Worm (Caenorhabditis elegans) whole organism, young adult: ENCODE results near the gene C18A3.10.

Experiments
- C06A6.2 ChIP-seq: fragments of 200-800 bp; sonication (Bioruptor generic); conservative IDR thresholded peaks from 2 replicates; pipeline ENCODE4 v1.3.6; 2022; ENCODE audit warnings: missing genetic modification characterization, missing compliant biosample characterization
- D2030.7 ChIP-seq: fragments of 200-800 bp; sonication (Bioruptor generic); IDR thresholded peaks from 2 replicates; pipeline ENCODE4 v1.3.6; 2022; ENCODE audit warnings: missing genetic modification reagents, missing genetic modification characterization, missing compliant biosample characterization
- F49E8.2 ChIP-seq: sonication (generic microtip); optimal IDR thresholded peaks from 3 replicates; lab custom pipeline; 2017; ENCODE audit warnings: missing genetic modification characterization, mild to moderate bottlenecking, missing compliant biosample characterization, antibody characterized with exemption, moderate library complexity; ENCODE audit not compliant: insufficient read depth
- F55B11.4 ChIP-seq: sonication (generic microtip); optimal IDR thresholded peaks from 2 replicates; lab custom pipeline; 2016; ENCODE audit warnings: missing compliant biosample characterization, missing genetic modification characterization, borderline replicate concordance; ENCODE audit not compliant: insufficient read depth
- K12H6.12 ChIP-seq: fragments of 200-800 bp; sonication (Bioruptor generic); optimal IDR thresholded peaks from 2 replicates; lab custom pipeline; 2018; ENCODE audit warnings: mild to moderate bottlenecking, missing genetic modification characterization, missing compliant biosample characterization
- T07F8.4 ChIP-seq: sonication (generic microtip); optimal IDR thresholded peaks from 2 replicates; lab custom pipeline; 2016; ENCODE audit warnings: mild to moderate bottlenecking, missing genetic modification characterization, moderate library complexity, missing compliant biosample characterization
- T26A5.8 ChIP-seq: sonication (generic microtip); optimal IDR thresholded peaks from 2 replicates; lab custom pipeline; 2016; ENCODE audit warnings: missing genetic modification characterization, missing compliant biosample characterization
- Y53F4B.3 ChIP-seq: fragments of 200-800 bp; sonication (Bioruptor generic); IDR thresholded peaks from 2 replicates; pipeline ENCODE4 v1.3.6; 2022; ENCODE audit warnings: missing genetic modification reagents, missing genetic modification characterization, missing compliant biosample characterization
- Y53G8AR.9 ChIP-seq: fragments of 200-800 bp; sonication (Bioruptor generic); conservative IDR thresholded peaks from 2 replicates; pipeline ENCODE4 v1.3.6; 2022; ENCODE audit warnings: missing genetic modification reagents, missing genetic modification characterization, missing compliant biosample characterization
- Y56A3A.18 ChIP-seq: fragments of 200-800 bp; sonication (Bioruptor generic); IDR thresholded peaks from 2 replicates; pipeline ENCODE4 v1.3.6; 2022; ENCODE audit warnings: missing genetic modification reagents, missing genetic modification characterization, missing compliant biosample characterization
- Y67H2A.10 ChIP-seq: fragments of 200-800 bp; sonication (Bioruptor generic); conservative IDR thresholded peaks from 2 replicates; pipeline ENCODE4 v1.3.6; 2022; ENCODE audit warnings: missing genetic modification reagents, missing genetic modification characterization, missing compliant biosample characterization
- ZK185.1 ChIP-seq: sonication (generic microtip); optimal IDR thresholded peaks from 2 replicates; lab custom pipeline; 2016; ENCODE audit warnings: mild to moderate bottlenecking, missing genetic modification characterization, missing compliant biosample characterization; ENCODE audit not compliant: poor library complexity, severe bottlenecking
- ama-1 ChIP-seq, 3 experiments: fragments of 150-350 bp in 1 of 3; sonication (generic microtip) in 2 of 3; optimal IDR thresholded peaks; 2 replicates each; lab custom pipeline; 2014 to 2018; ENCODE audit warnings: missing biosample characterization in 2 of 3, missing genetic modification characterization in 2 of 3, missing genetic modification reagents in 2 of 3
- aptf-3 ChIP-seq: fragments of 200-800 bp; sonication (Bioruptor generic); IDR thresholded peaks from 2 replicates; pipeline ENCODE4 v1.3.6; 2022; ENCODE audit warnings: missing genetic modification characterization, missing compliant biosample characterization
- bed-2 ChIP-seq: fragments of 200-800 bp; sonication (Bioruptor generic); IDR thresholded peaks from 2 replicates; pipeline ENCODE4 v1.3.6; 2022; ENCODE audit warnings: missing genetic modification reagents, missing genetic modification characterization, missing compliant biosample characterization
- ccch-3 ChIP-seq: fragments of 200-800 bp; sonication (Bioruptor generic); optimal IDR thresholded peaks from 2 replicates; lab custom pipeline; 2018; ENCODE audit warnings: mild to moderate bottlenecking, missing genetic modification characterization, missing compliant biosample characterization
- cebp-2 ChIP-seq: fragments of 200-800 bp; sonication (Bioruptor generic); IDR thresholded peaks from 2 replicates; pipeline ENCODE4 v1.3.6; 2022; ENCODE audit warnings: missing genetic modification characterization, missing compliant biosample characterization
- ceh-27 ChIP-seq: fragments of 200-800 bp; sonication (Bioruptor generic); optimal IDR thresholded peaks from 2 replicates; lab custom pipeline; 2018; ENCODE audit warnings: mild to moderate bottlenecking, missing genetic modification characterization, moderate library complexity, missing compliant biosample characterization
- ceh-40 ChIP-seq: fragments of 200-800 bp; sonication (Bioruptor generic); IDR thresholded peaks from 2 replicates; pipeline ENCODE4 v1.3.6; 2022; ENCODE audit warnings: missing genetic modification characterization, missing compliant biosample characterization
- dpl-1 ChIP-seq: fragments of 150-350 bp; optimal IDR thresholded peaks from 2 replicates; lab custom pipeline; 2014; ENCODE audit warnings: missing biosample characterization, missing genetic modification reagents, missing genetic modification characterization
- ekl-4 ChIP-seq: fragments of 200-800 bp; sonication (Bioruptor generic); IDR thresholded peaks from 2 replicates; pipeline ENCODE4 v1.3.6; 2022; ENCODE audit warnings: missing genetic modification reagents, missing genetic modification characterization, missing compliant biosample characterization
- gei-17 ChIP-seq: fragments of 200-800 bp; sonication (Bioruptor generic); optimal IDR thresholded peaks from 2 replicates; lab custom pipeline; 2018; ENCODE audit warnings: mild to moderate bottlenecking, missing genetic modification characterization, missing compliant biosample characterization
- hmg-1.2 ChIP-seq: fragments of 200-800 bp; sonication (Bioruptor generic); IDR thresholded peaks from 2 replicates; pipeline ENCODE4 v1.3.6; 2022; ENCODE audit warnings: missing genetic modification reagents, missing genetic modification characterization, missing compliant biosample characterization
- lin-35 ChIP-seq, 3 experiments: fragments of 150-350 bp in 2 of 3; sonication (generic microtip) in 1 of 3; optimal IDR thresholded peaks; 2 replicates each; lab custom pipeline; 2014 to 2018; ENCODE audit warnings: missing biosample characterization in 3 of 3, missing genetic modification characterization in 3 of 3, missing genetic modification reagents in 3 of 3
- lsl-1 ChIP-seq: fragments of 200-800 bp; sonication (Bioruptor generic); optimal IDR thresholded peaks from 2 replicates; lab custom pipeline; 2018; ENCODE audit warnings: mild to moderate bottlenecking, missing genetic modification characterization, moderate library complexity, missing compliant biosample characterization
- lsy-27 ChIP-seq: sonication (generic microtip); optimal IDR thresholded peaks from 2 replicates; lab custom pipeline; 2017; ENCODE audit warnings: missing genetic modification characterization, mild to moderate bottlenecking, missing compliant biosample characterization, antibody characterized with exemption, missing genotype, borderline replicate concordance; ENCODE audit not compliant: insufficient read depth
- madf-6 ChIP-seq: fragments of 200-800 bp; sonication (Bioruptor generic); IDR thresholded peaks from 2 replicates; pipeline ENCODE4 v1.3.6; 2022; ENCODE audit warnings: missing genetic modification reagents, missing genetic modification characterization, missing compliant biosample characterization
- nfya-2 ChIP-seq: fragments of 200-800 bp; sonication (Bioruptor generic); IDR thresholded peaks from 2 replicates; pipeline ENCODE4 v1.3.6; 2022; ENCODE audit warnings: missing genetic modification reagents, missing genetic modification characterization, missing compliant biosample characterization
- nfyb-1 ChIP-seq: fragments of 200-800 bp; sonication (Bioruptor generic); IDR thresholded peaks from 2 replicates; pipeline ENCODE4 v1.3.6; 2022; ENCODE audit warnings: missing genetic modification reagents, missing genetic modification characterization, missing compliant biosample characterization
- nhr-27 ChIP-seq: fragments of 200-800 bp; sonication (Bioruptor generic); optimal IDR thresholded peaks from 2 replicates; lab custom pipeline; 2018; ENCODE audit warnings: mild to moderate bottlenecking, missing genetic modification characterization, moderate library complexity, missing compliant biosample characterization
- pha-4 ChIP-seq: fragments of 150-350 bp; sonication (generic microtip); optimal IDR thresholded peaks from 2 replicates; lab custom pipeline; 2014; ENCODE audit warnings: missing biosample characterization, missing genetic modification reagents, missing genetic modification characterization
- rpc-1 ChIP-seq, 2 experiments: fragments of 150-350 bp in 1 of 2; sonication (generic microtip) in 1 of 2; optimal IDR thresholded peaks; 2 replicates each; lab custom pipeline; 2014 to 2018; ENCODE audit warnings: missing biosample characterization in 1 of 2, missing genetic modification characterization in 1 of 2, missing genetic modification reagents in 1 of 2, missing genotype in 1 of 2
- sea-2 ChIP-seq: fragments of 200-800 bp; sonication (Bioruptor generic); IDR thresholded peaks from 2 replicates; pipeline ENCODE4 v1.3.6; 2022; ENCODE audit warnings: missing genetic modification characterization, missing compliant biosample characterization
- somi-1 ChIP-seq: fragments of 200-800 bp; sonication (Bioruptor generic); optimal IDR thresholded peaks from 2 replicates; lab custom pipeline; 2018; ENCODE audit warnings: mild to moderate bottlenecking, missing genetic modification characterization, missing compliant biosample characterization
- tbp1 ChIP-seq: fragments of 200-800 bp; sonication (Bioruptor generic); optimal IDR thresholded peaks from 2 replicates; lab custom pipeline; 2018; ENCODE audit warnings: mild to moderate bottlenecking, missing genetic modification characterization, missing compliant biosample characterization
- ztf-18 ChIP-seq: sonication (generic microtip); optimal IDR thresholded peaks from 2 replicates; lab custom pipeline; 2016; ENCODE audit warnings: missing genotype, mild to moderate bottlenecking, missing genetic modification characterization, missing compliant biosample characterization

Gene C18A3.10

ce11 chrII:5725094-5725493 lies 9.4 kb upstream of the C18A3.10 start:
- peak; percentile 60 for TF ChIP-seq K12H6.12 (tag; lab: Kevin White, UChicago)
- no peak for TF ChIP-seq somi-1
- no peak for TF ChIP-seq ama-1 (optimal IDR thresholded peaks at IDR 0.05; lab: Kevin White, UChicago)
- TF ChIP-seq ama-1 (GFP tag; optimal IDR thresholded peaks at IDR 0.05; lab: Kevin White, UChicago), result no peak
- TF ChIP-seq ZK185.1 (tag; lab: Kevin White, UChicago), result peak; percentile 46
- no peak for TF ChIP-seq cebp-2
- TF ChIP-seq ekl-4 (GFP tag; lab: Robert Waterston, UW), result no peak
- no peak for TF ChIP-seq tbp1 (GFP tag; lab: Kevin White, UChicago)
- no peak for TF ChIP-seq Y53F4B.3 (GFP tag; lab: Robert Waterston, UW)
- no peak for TF ChIP-seq rpc-1 (optimal IDR thresholded peaks at IDR 0.05; lab: Kevin White, UChicago)
- no peak for TF ChIP-seq rpc-1 (tag; optimal IDR thresholded peaks at IDR 0.05; lab: Kevin White, UChicago)
- peak in 1 of 3 experiments; percentile 36 for TF ChIP-seq lin-35 (GFP tag; optimal IDR thresholded peaks at IDR 0.05; lab: Kevin White, UChicago)
- TF ChIP-seq ceh-27, result peak; percentile 34
- peak; percentile 28; the same call in 1 of the 2 replicates for TF ChIP-seq hmg-1.2
- no peak for TF ChIP-seq F55B11.4 (tag; lab: Kevin White, UChicago)
- no peak for TF ChIP-seq D2030.7 (GFP tag; lab: Robert Waterston, UW)

- TF ChIP-seq ccch-3 (GFP tag; lab: Kevin White, UChicago), result no peak
- no peak for TF ChIP-seq lsy-27 (tag; lab: Kevin White, UChicago)
- TF ChIP-seq C06A6.2 (GFP tag; lab: Robert Waterston, UW), result no peak
- TF ChIP-seq F49E8.2, result no peak
- no peak for TF ChIP-seq nfya-2 (GFP tag; lab: Robert Waterston, UW)
Observed at ce11 chrII:5719848-5720247, 4.2 kb upstream of the C18A3.10 start, which contains the start of gene damt-1. TSS of gene damt-1 (plus strand) at chrII:5720148.

ce11 chrII:5717831-5718230 lies 2.2 kb upstream of the C18A3.10 start, which contains the start of gene zipt-3:
TSS of gene zipt-3 (plus strand) at chrII:5718131.
- no peak for TF ChIP-seq Y53G8AR.9 (GFP tag; lab: Robert Waterston, UW)
- TF ChIP-seq bed-2 (GFP tag; lab: Robert Waterston, UW), result no peak
- no peak for TF ChIP-seq lsl-1 (GFP tag; lab: Kevin White, UChicago)
- no peak for TF ChIP-seq nfyb-1 (GFP tag; lab: Robert Waterston, UW)
- no peak for TF ChIP-seq T07F8.4 (tag; lab: Kevin White, UChicago)
- TF ChIP-seq T26A5.8 (tag; lab: Kevin White, UChicago), result no peak
- no peak for TF ChIP-seq pha-4 (tag; lab: Kevin White, UChicago)
- TF ChIP-seq Y67H2A.10 (GFP tag; lab: Robert Waterston, UW), result no peak
- no peak for TF ChIP-seq ceh-40 (GFP tag; lab: Robert Waterston, UW)
- no peak for TF ChIP-seq Y56A3A.18
- no peak for TF ChIP-seq ztf-18 (tag; lab: Kevin White, UChicago)
- TF ChIP-seq ZK185.1 (tag; lab: Kevin White, UChicago), result no peak
- no peak for TF ChIP-seq sea-2
- no peak for TF ChIP-seq aptf-3
- no peak for TF ChIP-seq gei-17 (GFP tag; lab: Kevin White, UChicago)
- no peak for TF ChIP-seq nhr-27 (tag; lab: Kevin White, UChicago)
- no peak for TF ChIP-seq madf-6 (GFP tag; lab: Robert Waterston, UW)
- no peak for TF ChIP-seq dpl-1 (GFP tag; lab: Kevin White, UChicago)
